Worm (Caenorhabditis elegans) whole organism, L2 larva: Measurements from ENCODE around the gene F55G11.8.

Experiments
- C34F6.9 ChIP-seq: fragments of 150-350 bp; optimal IDR thresholded peaks from 2 replicates; lab custom pipeline; 2014; ENCODE audit warnings: missing biosample characterization, missing genetic modification characterization
- Y55F3AM.14 ChIP-seq: fragments of 200-800 bp; sonication (Bioruptor generic); optimal IDR thresholded peaks from 2 replicates; lab custom pipeline; 2018; ENCODE audit warnings: mild to moderate bottlenecking, missing genetic modification characterization, missing compliant biosample characterization
- ZK546.5 ChIP-seq: sonication (generic microtip); optimal IDR thresholded peaks from 2 replicates; lab custom pipeline; 2017; ENCODE audit warnings: missing biosample characterization, missing genetic modification characterization
- ama-1 ChIP-seq: fragments of 150-350 bp; optimal IDR thresholded peaks from 2 replicates; lab custom pipeline; 2018; ENCODE audit warnings: inconsistent platforms
- ceh-16 ChIP-seq: fragments of 150-350 bp; optimal IDR thresholded peaks from 2 replicates; lab custom pipeline; 2014; ENCODE audit warnings: missing biosample characterization, missing genetic modification characterization
- ceh-82 ChIP-seq: fragments of 150-350 bp; optimal IDR thresholded peaks from 2 replicates; lab custom pipeline; 2014; ENCODE audit warnings: missing biosample characterization, missing genetic modification characterization
- dmd-4 ChIP-seq: sonication (generic microtip); optimal IDR thresholded peaks from 2 replicates; lab custom pipeline; 2017; ENCODE audit warnings: missing biosample characterization, missing genetic modification characterization
- egl-27 ChIP-seq: sonication (generic microtip); optimal IDR thresholded peaks from 3 replicates; lab custom pipeline; 2017; ENCODE audit warnings: missing biosample characterization, missing genetic modification reagents, missing genetic modification characterization
- elt-1 ChIP-seq: fragments of 150-350 bp; optimal IDR thresholded peaks from 2 replicates; lab custom pipeline; 2014; ENCODE audit warnings: missing biosample characterization, missing genetic modification characterization
- elt-3 ChIP-seq: sonication (generic microtip); optimal IDR thresholded peaks from 2 replicates; lab custom pipeline; 2017; ENCODE audit warnings: missing biosample characterization, missing genetic modification characterization
- fos-1 ChIP-seq: fragments of 150-350 bp; optimal IDR thresholded peaks from 2 replicates; lab custom pipeline; 2014; ENCODE audit warnings: missing biosample characterization, missing genetic modification characterization
- gmeb-1 ChIP-seq: fragments of 150-350 bp; optimal IDR thresholded peaks from 2 replicates; lab custom pipeline; 2014; ENCODE audit warnings: missing biosample characterization, missing genetic modification characterization
- lin-39 ChIP-seq: fragments of 150-350 bp; optimal IDR thresholded peaks from 2 replicates; lab custom pipeline; 2014; ENCODE audit warnings: missing biosample characterization, missing genetic modification reagents, missing genetic modification characterization
- lsy-2 ChIP-seq, 2 experiments: fragments of 150-350 bp in 1 of 2; sonication (generic microtip) in 1 of 2; optimal IDR thresholded peaks; 2 replicates each; lab custom pipeline; 2014 to 2017; ENCODE audit warnings: missing biosample characterization in 2 of 2, missing genetic modification characterization in 2 of 2
- mab-5 ChIP-seq: fragments of 150-350 bp; optimal IDR thresholded peaks from 2 replicates; lab custom pipeline; 2014; ENCODE audit warnings: missing biosample characterization, missing genetic modification characterization
- mdl-1 ChIP-seq, 2 experiments: fragments of 150-350 bp in 1 of 2; sonication (generic microtip) in 1 of 2; optimal IDR thresholded peaks; 2 replicates each; lab custom pipeline; 2017; ENCODE audit warnings: missing biosample characterization in 2 of 2, missing genetic modification characterization in 2 of 2
- nhr-11 ChIP-seq: fragments of 150-350 bp; optimal IDR thresholded peaks from 2 replicates; lab custom pipeline; 2014; ENCODE audit warnings: missing biosample characterization, missing genetic modification characterization
- nhr-12 ChIP-seq: fragments of 150-350 bp; optimal IDR thresholded peaks from 2 replicates; lab custom pipeline; 2014; ENCODE audit warnings: missing biosample characterization, missing genetic modification characterization
- nhr-129 ChIP-seq: fragments of 150-350 bp; optimal IDR thresholded peaks from 2 replicates; lab custom pipeline; 2014; ENCODE audit warnings: missing biosample characterization, missing genetic modification characterization
- nhr-21 ChIP-seq: fragments of 150-350 bp; optimal IDR thresholded peaks from 2 replicates; lab custom pipeline; 2014; ENCODE audit warnings: missing biosample characterization, missing genetic modification characterization
- nhr-237 ChIP-seq: fragments of 150-350 bp; optimal IDR thresholded peaks from 2 replicates; lab custom pipeline; 2014; ENCODE audit warnings: missing biosample characterization, missing genetic modification characterization
- nhr-6 ChIP-seq: fragments of 150-350 bp; optimal IDR thresholded peaks from 2 replicates; lab custom pipeline; 2014; ENCODE audit warnings: missing biosample characterization, missing genetic modification characterization
- nhr-77 ChIP-seq: fragments of 150-350 bp; optimal IDR thresholded peaks from 2 replicates; lab custom pipeline; 2014; ENCODE audit warnings: missing biosample characterization, missing genetic modification characterization
- sem-4 ChIP-seq: fragments of 150-350 bp; optimal IDR thresholded peaks from 2 replicates; lab custom pipeline; 2014; ENCODE audit warnings: missing biosample characterization, missing genetic modification reagents, missing genetic modification characterization
- sma-3 ChIP-seq: sonication (generic microtip); optimal IDR thresholded peaks from 2 replicates; lab custom pipeline; 2016; ENCODE audit warnings: missing genetic modification reagents, missing genetic modification characterization, missing compliant biosample characterization
- sma-9 ChIP-seq, 2 experiments: fragments of 150-350 bp in 1 of 2; sonication (generic microtip) in 1 of 2; optimal IDR thresholded peaks; 2 replicates each; lab custom pipeline; 2014 to 2016; ENCODE audit warnings: missing genetic modification characterization in 2 of 2, mild to moderate bottlenecking in 1 of 2, missing biosample characterization in 1 of 2, missing compliant biosample characterization in 1 of 2, missing genetic modification reagents in 1 of 2, moderate library complexity in 1 of 2
- snpc-4 ChIP-seq: fragments of 150-350 bp; optimal IDR thresholded peaks from 2 replicates; lab custom pipeline; 2014; ENCODE audit warnings: missing biosample characterization, missing genetic modification characterization
- unc-39 ChIP-seq: fragments of 150-350 bp; optimal IDR thresholded peaks from 2 replicates; lab custom pipeline; 2014; ENCODE audit warnings: missing biosample characterization, missing genetic modification characterization
- unc-55 ChIP-seq: fragments of 150-350 bp; sonication (generic microtip); optimal IDR thresholded peaks from 3 replicates; lab custom pipeline; 2014; ENCODE audit warnings: missing biosample characterization, missing genetic modification reagents, missing genetic modification characterization
- zag-1 ChIP-seq: fragments of 150-350 bp; optimal IDR thresholded peaks from 2 replicates; lab custom pipeline; 2014; ENCODE audit warnings: missing biosample characterization, missing genetic modification characterization
- ztf-1 ChIP-seq: fragments of 200-800 bp; sonication (Bioruptor generic); conservative IDR thresholded peaks from 2 replicates; pipeline ENCODE4 v1.3.6; 2022; ENCODE audit warnings: missing genetic modification characterization, missing compliant biosample characterization
- ztf-11 ChIP-seq: sonication (generic microtip); optimal IDR thresholded peaks from 2 replicates; lab custom pipeline; 2017; ENCODE audit warnings: missing biosample characterization, missing genetic modification characterization

F55G11.8 gene

DNA sequence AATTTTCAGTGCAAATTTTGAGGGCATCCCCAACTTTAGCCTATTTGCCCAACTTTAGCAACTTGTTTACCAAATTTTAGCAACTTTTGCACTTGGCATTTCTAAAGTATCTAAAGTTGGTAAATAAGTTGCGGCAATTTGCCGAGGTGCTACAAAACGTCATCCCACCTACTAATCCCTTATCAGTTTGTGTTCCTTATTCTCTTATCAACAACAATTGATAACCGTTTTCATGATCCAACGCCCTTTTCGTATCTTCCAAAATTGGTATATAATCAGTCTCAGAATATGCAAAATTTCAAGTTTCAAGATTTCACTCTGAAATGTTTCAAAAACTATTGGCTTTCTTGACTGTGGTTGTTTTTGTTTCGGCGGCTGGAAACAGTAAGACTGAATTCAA, 10.7 kb downstream of the F55G11.8 start, which contains the start of gene F55G11.4:
F55G11.4 (plus strand) TSS at position 289 of the 400 bp plus-strand sequence.
- TF ChIP-seq nhr-77 (no peak), sma-3 (GFP tag; lab: Kevin White, UChicago) (no peak), snpc-4 (tag; lab: Kevin White, UChicago) (no peak), sma-9 (GFP tag; optimal IDR thresholded peaks at IDR 0.05; lab: Kevin White, UChicago) (peak; percentile 10), sma-9 (tag; optimal IDR thresholded peaks at IDR 0.05; lab: Kevin White, UChicago) (no peak), elt-3 (tag; lab: Kevin White, UChicago) (no peak), unc-55 (no peak), fos-1 (tag; lab: Kevin White, UChicago) (peak; percentile 43)
- TF ChIP-seq, all 48 proteins: peak for 2

DNA sequence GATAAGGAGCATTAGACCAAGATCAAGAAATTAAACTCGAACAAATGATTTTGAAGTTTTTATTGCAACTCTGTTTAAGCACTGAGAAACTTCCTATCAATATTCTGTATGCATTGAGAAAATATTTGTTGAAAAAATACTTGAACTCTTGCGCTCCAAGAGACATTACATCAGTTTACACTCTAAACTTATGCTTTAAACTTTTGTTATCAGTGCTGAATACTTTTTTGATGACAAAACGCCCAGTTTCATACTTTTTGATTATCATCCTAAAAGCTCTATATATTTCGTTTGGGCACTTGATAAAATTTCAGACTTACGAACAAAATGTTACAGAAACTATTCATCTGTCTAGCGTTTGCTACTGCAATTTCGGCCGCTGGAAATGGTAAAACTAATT, 13.4 kb downstream of the F55G11.8 start, which contains the start of gene dod-17:
dod-17 (plus strand) TSS at position 323 of the 400 bp plus-strand sequence.
- TF ChIP-seq sem-4 (tag; lab: Kevin White, UChicago) (no peak), nhr-6 (tag; lab: Kevin White, UChicago) (no peak), fos-1 (tag; lab: Kevin White, UChicago) (peak; percentile 56)

DNA sequence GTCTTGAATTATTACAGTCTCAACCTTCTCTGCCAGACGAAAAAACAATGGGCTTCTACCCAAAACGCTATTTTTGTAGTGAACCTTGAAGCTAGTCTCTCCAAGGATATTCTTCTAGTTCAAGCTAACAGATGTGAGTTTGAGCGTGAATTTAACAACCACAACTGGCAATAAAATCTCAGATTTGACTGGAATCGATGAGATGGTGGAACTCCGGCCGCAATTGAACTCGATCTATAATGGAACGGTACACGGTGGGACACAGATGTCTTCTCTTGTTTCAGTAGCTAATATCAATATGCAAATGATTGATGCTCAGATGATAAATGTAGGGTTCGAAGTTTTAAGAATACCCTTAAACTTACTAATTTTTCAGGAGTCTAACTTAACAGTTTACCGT, 15.0 kb downstream of the F55G11.8 start:
- TF ChIP-seq C34F6.9 (tag; lab: Kevin White, UChicago), result no peak
- TF ChIP-seq ztf-1 (GFP tag; lab: Robert Waterston, UW), result no peak
- TF ChIP-seq Y55F3AM.14 (GFP tag; lab: Kevin White, UChicago), result no peak
- TF ChIP-seq nhr-11 (tag; lab: Kevin White, UChicago), result no peak
- no peak for TF ChIP-seq fos-1 (tag; lab: Kevin White, UChicago)
- no peak for TF ChIP-seq unc-39 (tag; lab: Kevin White, UChicago)
- TF ChIP-seq zag-1 (tag; lab: Kevin White, UChicago), result no peak
- TF ChIP-seq unc-55, result no peak

DNA sequence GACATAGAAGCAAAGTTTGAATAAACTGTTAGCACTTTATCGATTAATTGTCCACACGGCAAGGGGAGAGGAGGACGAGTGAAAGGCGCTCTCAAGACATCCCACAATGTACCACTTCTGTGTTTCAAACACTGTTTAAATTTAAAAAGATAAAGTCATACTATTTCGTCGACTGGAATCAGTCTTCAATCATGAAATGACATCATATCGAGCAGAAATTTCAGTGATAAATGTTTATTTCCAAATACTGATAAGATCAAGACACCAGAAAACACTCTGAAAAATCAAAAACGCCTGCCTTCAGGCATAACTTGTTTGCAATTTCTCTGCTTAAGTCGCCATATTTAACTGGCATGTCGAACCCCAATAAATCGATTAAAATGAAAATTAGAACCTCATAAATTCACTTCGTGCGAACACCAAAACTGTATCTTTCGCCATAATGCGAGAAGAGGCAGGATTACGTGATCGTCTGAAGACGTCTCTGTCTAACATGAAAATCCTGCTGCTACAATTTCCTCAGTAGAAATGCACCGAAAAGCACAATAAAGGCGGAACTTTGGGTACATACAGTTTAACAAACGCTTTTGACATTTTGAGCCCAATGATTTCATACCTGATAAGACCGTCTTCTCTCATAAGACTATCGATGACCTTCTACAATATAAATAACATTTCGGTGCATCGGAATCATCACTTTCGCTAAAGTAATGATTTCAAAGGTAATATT, 15.9 kb downstream of the F55G11.8 start, which contains the start of gene K10D11.2:
K10D11.2 (plus strand) TSS at position 680 of the 730 bp plus-strand sequence.
- no peak for TF ChIP-seq lsy-2 (tag; optimal IDR thresholded peaks at IDR 0.05; lab: Kevin White, UChicago)
- TF ChIP-seq nhr-237 (tag; lab: Kevin White, UChicago), result no peak
- no peak for TF ChIP-seq C34F6.9 (tag; lab: Kevin White, UChicago)
- no peak for TF ChIP-seq unc-55
- TF ChIP-seq nhr-11 (tag; lab: Kevin White, UChicago), result no peak
- TF ChIP-seq fos-1 (tag; lab: Kevin White, UChicago), result peak; percentile 46
- TF ChIP-seq nhr-129, result no peak
- TF ChIP-seq elt-3 (tag; lab: Kevin White, UChicago), result no peak
- no peak for TF ChIP-seq snpc-4 (tag; lab: Kevin White, UChicago)
- TF ChIP-seq ztf-11 (tag; lab: Kevin White, UChicago), result no peak
- peak; percentile 34 for TF ChIP-seq sma-9 (GFP tag; optimal IDR thresholded peaks at IDR 0.05; lab: Kevin White, UChicago)
- TF ChIP-seq sma-9 (tag; optimal IDR thresholded peaks at IDR 0.05; lab: Kevin White, UChicago), result no peak
- TF ChIP-seq nhr-77, result no peak
- TF ChIP-seq ceh-82 (tag; lab: Kevin White, UChicago), result no peak

- TF ChIP-seq sem-4 (tag; lab: Kevin White, UChicago) (no peak), fos-1 (tag; lab: Kevin White, UChicago) (peak; percentile 64)
Measured at ce11 chrIV:12985961-12986360, 23.4 kb downstream of the F55G11.8 start, which contains the start of gene K10D11.3. Gene K10D11.3, minus strand, starts transcription at chrIV:12986134.

DNA sequence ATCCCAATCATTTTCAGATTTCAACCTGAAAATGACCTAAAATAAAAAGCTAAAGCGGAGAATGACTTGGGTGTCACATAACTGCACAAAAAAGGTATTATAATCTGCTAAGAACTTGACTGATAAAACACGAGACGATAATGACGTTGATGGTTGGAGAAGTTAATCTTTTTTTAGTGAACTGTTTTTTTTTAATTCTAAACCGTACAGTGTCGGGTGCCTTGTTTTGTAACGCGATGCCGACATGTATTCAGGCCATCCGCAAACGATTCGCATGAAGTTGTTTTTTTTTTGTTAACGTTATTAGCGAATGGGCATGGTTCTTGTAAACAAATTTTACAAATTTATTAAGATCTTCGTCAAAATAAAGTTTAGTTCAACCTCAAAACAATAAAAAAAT, 26.7 kb downstream of the F55G11.8 start, which contains the start of gene K10D11.6:
K10D11.6 (minus strand) TSS at position 101 of the 400 bp plus-strand sequence.
- TF ChIP-seq fos-1 (tag; lab: Kevin White, UChicago) (peak; percentile 7), ztf-11 (tag; lab: Kevin White, UChicago) (no peak)

DNA sequence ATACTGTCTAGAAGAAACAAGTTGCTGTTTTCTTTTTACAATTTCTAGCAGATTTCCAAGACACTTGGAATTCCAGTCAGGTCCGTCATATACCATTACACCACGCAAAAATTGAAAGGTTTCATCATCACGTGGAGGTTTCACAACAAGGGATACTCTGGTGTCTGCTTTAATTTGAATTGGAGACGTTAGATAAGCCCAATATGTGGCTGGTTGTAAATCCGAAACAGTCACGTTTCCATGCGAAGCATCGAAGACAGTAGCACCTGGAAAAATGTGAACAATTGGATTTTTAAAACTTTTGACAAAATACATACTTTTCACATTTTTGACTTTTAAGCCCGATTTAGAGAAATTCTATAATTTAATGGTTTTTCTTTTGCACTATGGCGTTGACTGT, 28.0 kb downstream of the F55G11.8 start:
- TF ChIP-seq elt-1 (tag; lab: Kevin White, UChicago), result no peak
- TF ChIP-seq unc-55, result no peak
- TF ChIP-seq egl-27, result no peak
- no peak for TF ChIP-seq ama-1
- no peak for TF ChIP-seq nhr-12 (tag; lab: Kevin White, UChicago)
- no peak for TF ChIP-seq nhr-21 (tag; lab: Kevin White, UChicago)
- TF ChIP-seq unc-39 (tag; lab: Kevin White, UChicago), result no peak
- TF ChIP-seq sma-9 (GFP tag; optimal IDR thresholded peaks at IDR 0.05; lab: Kevin White, UChicago), result no peak
- no peak for TF ChIP-seq sma-9 (tag; optimal IDR thresholded peaks at IDR 0.05; lab: Kevin White, UChicago)
- no peak for TF ChIP-seq dmd-4 (tag; lab: Kevin White, UChicago)
- TF ChIP-seq mab-5, result no peak
- no peak for TF ChIP-seq ceh-16 (tag; lab: Kevin White, UChicago)
- TF ChIP-seq lin-39, result no peak
- no peak for TF ChIP-seq gmeb-1 (tag; lab: Kevin White, UChicago)
- TF ChIP-seq ZK546.5, result no peak
- no peak for TF ChIP-seq Y55F3AM.14 (GFP tag; lab: Kevin White, UChicago)
- no peak for TF ChIP-seq mdl-1 (tag; optimal IDR thresholded peaks at IDR 0.05; lab: Kevin White, UChicago)
